Fruit fly (Drosophila melanogaster) whole organism, adult: ENCODE data around the gene RapGAP1.

Experiments used
- CG11617 ChIP-seq: fragments of 200-800 bp; sonication (Bioruptor generic); optimal IDR thresholded peaks from 2 replicates; lab custom pipeline; 2017; ENCODE audit warnings: mild to moderate bottlenecking, missing biosample characterization, missing genetic modification reagents, missing genetic modification characterization
- CG12768 ChIP-seq: fragments of 200-800 bp; sonication (Bioruptor generic); optimal IDR thresholded peaks from 2 replicates; lab custom pipeline; 2017; ENCODE audit warnings: missing biosample characterization, missing genetic modification characterization, mild to moderate bottlenecking, moderate library complexity, missing genetic modification reagents
- CG7045 ChIP-seq: fragments of 200-800 bp; sonication (Bioruptor generic); optimal IDR thresholded peaks from 2 replicates; lab custom pipeline; 2017; ENCODE audit warnings: missing biosample characterization, mild to moderate bottlenecking, missing genetic modification characterization
- CG7101 ChIP-seq: fragments of 200-800 bp; sonication (Bioruptor generic); optimal IDR thresholded peaks from 2 replicates; lab custom pipeline; 2018; ENCODE audit warnings: missing biosample characterization, mild to moderate bottlenecking, missing genetic modification characterization, moderate library complexity
- Mnt ChIP-seq: fragments of 200-800 bp; sonication (Bioruptor generic); optimal IDR thresholded peaks from 2 replicates; lab custom pipeline; 2016; ENCODE audit warnings: missing biosample characterization, mild to moderate bottlenecking, missing genetic modification characterization
- cnc ChIP-seq, 2 experiments: fragments of >200 bp; optimal IDR thresholded peaks; 2 replicates each; lab custom pipeline; 2017
- pad ChIP-seq: fragments of 200-800 bp; sonication (Bioruptor generic); optimal IDR thresholded peaks from 3 replicates; lab custom pipeline; 2017; ENCODE audit warnings: missing biosample characterization, missing genetic modification characterization, mild to moderate bottlenecking, moderate library complexity, missing genetic modification reagents
- toe ChIP-seq: fragments of 200-800 bp; sonication (Bioruptor generic); optimal IDR thresholded peaks from 2 replicates; lab custom pipeline; 2016; ENCODE audit warnings: missing biosample characterization, missing genetic modification characterization

- TF ChIP-seq cnc (optimal IDR thresholded peaks at IDR 0.05; lab: Kevin White, UChicago), result no peak
- TF ChIP-seq CG11617 (GFP tag; lab: Kevin White, UChicago), result no peak
- TF ChIP-seq CG7045 (GFP tag; lab: Kevin White, UChicago), result no peak
- TF ChIP-seq Mnt, result no peak
- TF ChIP-seq toe (GFP tag; lab: Kevin White, UChicago), result no peak
- no peak for TF ChIP-seq CG12768 (GFP tag; lab: Kevin White, UChicago)
- TF ChIP-seq pad (GFP tag; lab: Kevin White, UChicago), result no peak
- no peak for TF ChIP-seq CG7101
Observed at dm6 chr2L:7454112-7454511, 124.7 kb downstream of the RapGAP1 start, which contains the start of gene Gr28a.
